Fruit fly (Drosophila melanogaster) whole organism, embryonic: ENCODE results near the gene CG11085.
A peak's percentile ranks its signal among the peaks of the same experiment; 100 is the strongest.

Experiments used
- Adf1 ChIP-seq: fragments of 200-800 bp; sonication (Bioruptor generic); IDR thresholded peaks from 2 replicates; pipeline ENCODE4 v1.3.6; 2022; ENCODE audit warnings: missing biosample characterization, missing genetic modification characterization
- Awh ChIP-seq: fragments of 200-800 bp; sonication (Bioruptor generic); IDR thresholded peaks from 2 replicates; pipeline ENCODE4, ENCODE4 v1.3.6; 2022; ENCODE audit warnings: missing biosample characterization, missing genetic modification characterization
- CG10209 ChIP-seq: fragments of 200-800 bp; sonication (Bioruptor generic); optimal IDR thresholded peaks from 3 replicates; lab custom pipeline; 2017; ENCODE audit warnings: missing biosample characterization, mild to moderate bottlenecking, missing genetic modification characterization, missing genetic modification reagents
- CG11504 ChIP-seq: fragments of 200-800 bp; sonication (Bioruptor generic); optimal IDR thresholded peaks from 3 replicates; lab custom pipeline; 2019; ENCODE audit warnings: missing biosample characterization, mild to moderate bottlenecking, missing genetic modification characterization, moderate library complexity
- CG11560 ChIP-seq: fragments of 200-800 bp; sonication (Bioruptor generic); IDR thresholded peaks from 3 replicates; pipeline ENCODE4 v1.3.6; 2022; ENCODE audit warnings: missing biosample characterization, missing genetic modification characterization
- CG15479 ChIP-seq: fragments of 200-800 bp; sonication (Bioruptor generic); optimal IDR thresholded peaks from 3 replicates; lab custom pipeline; 2019; ENCODE audit warnings: missing biosample characterization, mild to moderate bottlenecking, missing genetic modification characterization, moderate library complexity
- CG15696 ChIP-seq: fragments of 200-800 bp; sonication (Bioruptor generic); optimal IDR thresholded peaks from 2 replicates; lab custom pipeline; 2019; ENCODE audit warnings: missing biosample characterization, mild to moderate bottlenecking, missing genetic modification characterization, moderate library complexity
- CG17328 ChIP-seq: fragments of 200-800 bp; sonication (Bioruptor generic); IDR thresholded peaks from 2 replicates; pipeline ENCODE4 v1.3.6; 2022; ENCODE audit warnings: missing biosample characterization, missing genetic modification characterization
- CG17385 ChIP-seq: fragments of 200-800 bp; sonication (Bioruptor generic); optimal IDR thresholded peaks from 3 replicates; lab custom pipeline; 2018; ENCODE audit warnings: missing biosample characterization, mild to moderate bottlenecking, missing genetic modification characterization
- CG1832 ChIP-seq: fragments of 200-800 bp; sonication (Bioruptor generic); optimal IDR thresholded peaks from 2 replicates; lab custom pipeline; 2017; ENCODE audit warnings: missing biosample characterization, mild to moderate bottlenecking, missing genetic modification characterization, inconsistent platforms
- CG2889 ChIP-seq: fragments of 200-800 bp; sonication (Bioruptor generic); IDR thresholded peaks from 3 replicates; pipeline ENCODE4 v1.3.6; 2022; ENCODE audit warnings: missing biosample characterization, missing genetic modification characterization
- CG31365 ChIP-seq: fragments of 200-800 bp; sonication (Bioruptor generic); optimal IDR thresholded peaks from 2 replicates; lab custom pipeline; 2018; ENCODE audit warnings: missing biosample characterization, mild to moderate bottlenecking, missing genetic modification characterization
- CG3163 ChIP-seq: fragments of 200-800 bp; sonication (Bioruptor generic); optimal IDR thresholded peaks from 3 replicates; lab custom pipeline; 2016; ENCODE audit warnings: missing biosample characterization, missing genetic modification characterization
- CG33213 ChIP-seq: fragments of 200-800 bp; sonication (Bioruptor generic); optimal IDR thresholded peaks from 3 replicates; lab custom pipeline; 2016; ENCODE audit warnings: missing biosample characterization, missing genetic modification characterization
- CG34224 ChIP-seq: fragments of 200-800 bp; sonication (Bioruptor generic); IDR thresholded peaks from 3 replicates; pipeline ENCODE4 v1.3.6; 2022; ENCODE audit warnings: missing biosample characterization, missing genetic modification characterization; ENCODE audit not compliant: partially characterized antibody
- CG3726 ChIP-seq: fragments of 200-800 bp; sonication (Bioruptor generic); IDR thresholded peaks from 3 replicates; pipeline ENCODE4, ENCODE4 v1.3.6; 2022; ENCODE audit warnings: missing biosample characterization, missing genetic modification characterization
- CG5245 ChIP-seq: fragments of 200-800 bp; sonication (Bioruptor generic); optimal IDR thresholded peaks from 3 replicates; lab custom pipeline; 2016; ENCODE audit warnings: missing biosample characterization, missing genetic modification characterization
- CG6791 ChIP-seq: fragments of 200-800 bp; sonication (Bioruptor generic); IDR thresholded peaks from 3 replicates; pipeline ENCODE4 v1.3.6; 2022; ENCODE audit warnings: missing biosample characterization, missing genetic modification characterization; ENCODE audit not compliant: partially characterized antibody
- CG8290 ChIP-seq, 3 experiments: fragments of 200-800 bp; sonication (Bioruptor generic); optimal IDR thresholded peaks; 2 replicates each; lab custom pipeline; 2016 to 2019; ENCODE audit warnings: missing biosample characterization in 3 of 3, missing genetic modification characterization in 3 of 3, mild to moderate bottlenecking in 2 of 3, moderate library complexity in 1 of 3
- CG9215 ChIP-seq: fragments of 200-800 bp; sonication (Bioruptor generic); IDR thresholded peaks from 2 replicates; pipeline ENCODE4 v1.3.6; 2022; ENCODE audit warnings: missing biosample characterization, missing genetic modification characterization
- Dbx ChIP-seq: fragments of 200-800 bp; sonication (Bioruptor generic); IDR thresholded peaks from 3 replicates; pipeline ENCODE4 v1.3.6; 2022; ENCODE audit warnings: missing biosample characterization, missing genetic modification characterization
- Doc2 ChIP-seq: fragments of 200-800 bp; sonication (Bioruptor generic); IDR thresholded peaks from 2 replicates; pipeline ENCODE4 v1.3.6; 2022; ENCODE audit warnings: missing biosample characterization, missing genetic modification characterization
- H15 ChIP-seq: fragments of 200-800 bp; sonication (Bioruptor generic); IDR thresholded peaks from 3 replicates; pipeline ENCODE4 v1.3.6; 2022; ENCODE audit warnings: missing biosample characterization, missing genetic modification characterization
- HHEX ChIP-seq: fragments of 200-800 bp; sonication (Bioruptor generic); optimal IDR thresholded peaks from 3 replicates; lab custom pipeline; 2017; ENCODE audit warnings: missing biosample characterization, mild to moderate bottlenecking, missing genetic modification characterization, missing genetic modification reagents
- HmgZ ChIP-seq: fragments of 200-800 bp; sonication (Bioruptor generic); optimal IDR thresholded peaks from 2 replicates; lab custom pipeline; 2018; ENCODE audit warnings: missing biosample characterization, mild to moderate bottlenecking, missing genetic modification characterization
- Jarid2 ChIP-seq: fragments of 200-800 bp; sonication (Bioruptor generic); optimal IDR thresholded peaks from 3 replicates; lab custom pipeline; 2017; ENCODE audit warnings: mild to moderate bottlenecking, missing biosample characterization, missing genetic modification reagents, missing genetic modification characterization
- PHDP ChIP-seq: fragments of 200-800 bp; sonication (Bioruptor generic); optimal IDR thresholded peaks from 3 replicates; lab custom pipeline; 2018; ENCODE audit warnings: missing biosample characterization, mild to moderate bottlenecking, missing genetic modification characterization, moderate library complexity
- Six4 ChIP-seq: fragments of 200-800 bp; sonication (Bioruptor generic); optimal IDR thresholded peaks from 2 replicates; lab custom pipeline; 2016; ENCODE audit warnings: missing biosample characterization, missing genetic modification characterization
- az2 ChIP-seq: fragments of 200-800 bp; sonication (Bioruptor generic); optimal IDR thresholded peaks from 3 replicates; lab custom pipeline; 2016; ENCODE audit warnings: missing biosample characterization, missing genetic modification characterization
- bab2 ChIP-seq: fragments of 200-800 bp; sonication (Bioruptor generic); optimal IDR thresholded peaks from 2 replicates; lab custom pipeline; 2016; ENCODE audit warnings: missing biosample characterization, missing genetic modification characterization
- bbx ChIP-seq: fragments of 200-800 bp; sonication (Bioruptor generic); IDR thresholded peaks from 2 replicates; pipeline ENCODE4 v1.3.6; 2022; ENCODE audit warnings: missing biosample characterization, missing genetic modification characterization; ENCODE audit not compliant: partially characterized antibody
- btn ChIP-seq: fragments of 200-800 bp; sonication (Bioruptor generic); optimal IDR thresholded peaks from 2 replicates; lab custom pipeline; 2016; ENCODE audit warnings: missing biosample characterization, missing genetic modification characterization
- chm ChIP-seq: fragments of 200-800 bp; sonication (Bioruptor generic); IDR thresholded peaks from 2 replicates; pipeline ENCODE4 v1.3.6; 2022; ENCODE audit warnings: missing biosample characterization, missing genetic modification characterization
- ci ChIP-seq: fragments of 200-800 bp; sonication (Bioruptor generic); IDR thresholded peaks from 3 replicates; pipeline ENCODE4 v1.3.6; 2022; ENCODE audit warnings: missing biosample characterization, missing genetic modification characterization
- crol ChIP-seq: fragments of 200-800 bp; sonication (Bioruptor generic); IDR thresholded peaks from 2 replicates; pipeline ENCODE4 v1.3.6; 2022; ENCODE audit warnings: missing biosample characterization, missing genetic modification characterization
- danr ChIP-seq: fragments of 200-800 bp; sonication (Bioruptor generic); IDR thresholded peaks from 2 replicates; pipeline ENCODE4 v1.3.6; 2022; ENCODE audit warnings: missing biosample characterization, missing genetic modification characterization
- dimm ChIP-seq: fragments of 200-800 bp; sonication (Bioruptor generic); IDR thresholded peaks from 2 replicates; pipeline ENCODE4 v1.3.6; 2022; ENCODE audit warnings: missing biosample characterization, missing genetic modification characterization
- dysf ChIP-seq: fragments of 200-800 bp; sonication (Bioruptor generic); IDR thresholded peaks from 3 replicates; pipeline ENCODE4 v1.3.6; 2022; ENCODE audit warnings: missing biosample characterization, missing genetic modification characterization
- grau ChIP-seq: fragments of 200-800 bp; optimal IDR thresholded peaks from 3 replicates; lab custom pipeline; 2019; ENCODE audit warnings: missing biosample characterization, mild to moderate bottlenecking, missing genetic modification characterization, moderate library complexity
- grn ChIP-seq: fragments of 200-800 bp; sonication (Bioruptor generic); optimal IDR thresholded peaks from 3 replicates; lab custom pipeline; 2017; ENCODE audit warnings: missing biosample characterization, missing genetic modification characterization
- lab ChIP-seq: fragments of 200-800 bp; sonication (Bioruptor generic); optimal IDR thresholded peaks from 3 replicates; lab custom pipeline; 2017; ENCODE audit warnings: missing biosample characterization, missing genetic modification characterization, mild to moderate bottlenecking, moderate library complexity, missing genetic modification reagents
- oc ChIP-seq: fragments of 200-800 bp; sonication (Bioruptor generic); optimal IDR thresholded peaks from 2 replicates; lab custom pipeline; 2018; ENCODE audit warnings: missing biosample characterization, mild to moderate bottlenecking, missing genetic modification characterization, moderate library complexity
- schlank ChIP-seq: fragments of 200-800 bp; sonication (Bioruptor generic); optimal IDR thresholded peaks from 2 replicates; lab custom pipeline; 2018; ENCODE audit warnings: missing biosample characterization, mild to moderate bottlenecking, missing genetic modification characterization
- sisA ChIP-seq: fragments of 200-800 bp; sonication (Bioruptor generic); IDR thresholded peaks from 2 replicates; pipeline ENCODE4 v1.3.6; 2022; ENCODE audit warnings: missing biosample characterization, missing genetic modification characterization
- slp2 ChIP-seq: fragments of 200-800 bp; sonication (Bioruptor generic); optimal IDR thresholded peaks from 2 replicates; lab custom pipeline; 2016; ENCODE audit warnings: missing biosample characterization, missing genetic modification characterization
- sob ChIP-seq: fragments of 200-800 bp; sonication (Bioruptor generic); IDR thresholded peaks from 2 replicates; pipeline ENCODE4 v1.3.6; 2022; ENCODE audit warnings: missing biosample characterization, missing genetic modification characterization
- twi ChIP-seq: fragments of 200-800 bp; optimal IDR thresholded peaks from 2 replicates; lab custom pipeline; 2019; ENCODE audit warnings: missing biosample characterization, mild to moderate bottlenecking, missing genetic modification characterization, moderate library complexity
- vfl ChIP-seq: fragments of 200-800 bp; sonication (Bioruptor generic); optimal IDR thresholded peaks from 2 replicates; lab custom pipeline; 2016; ENCODE audit warnings: missing biosample characterization, missing genetic modification characterization
- wek ChIP-seq: fragments of 200-800 bp; sonication (Bioruptor generic); optimal IDR thresholded peaks from 3 replicates; lab custom pipeline; 2018; ENCODE audit warnings: missing biosample characterization, mild to moderate bottlenecking, missing genetic modification characterization, moderate library complexity

The CG11085 gene

dm6 chrX:12665112-12665795 lies 49.1 kb downstream of the CG11085 start (continued):
- TF ChIP-seq CG1832 (GFP tag; lab: Kevin White, UChicago) (peak; percentile 93), CG10209 (GFP tag; lab: Kevin White, UChicago) (peak; percentile 88), CG3726 (GFP tag; lab: Robert Waterston, UW) (peak; percentile 84; the same call in 1 of the 3 replicates), vfl (GFP tag; lab: Kevin White, UChicago) (peak; percentile 56), btn (GFP tag; lab: Kevin White, UChicago) (no peak), sob (peak; percentile 93), dimm (GFP tag; lab: Robert Waterston, UW) (no peak; the same call in 1 of the 2 replicates), CG34224 (GFP tag; lab: Robert Waterston, UW) (no peak), CG6791 (GFP tag; lab: Robert Waterston, UW) (no peak), Doc2 (GFP tag; lab: Robert Waterston, UW) (peak; percentile 68; the same call in 1 of the 2 replicates), CG31365 (tag; lab: Kevin White, UChicago) (peak; percentile 53), grau (tag; lab: Kevin White, UChicago) (peak; percentile 90), Six4 (GFP tag; lab: Kevin White, UChicago) (peak; percentile 80), dysf (GFP tag; lab: Robert Waterston, UW) (peak; percentile 94), HHEX (peak; percentile 88), twi (tag; lab: Kevin White, UChicago) (peak; percentile 72), lab (peak; percentile 95), ci (GFP tag; lab: Robert Waterston, UW) (peak; percentile 91), CG2889 (GFP tag; lab: Robert Waterston, UW) (peak; percentile 86), slp2 (GFP tag; lab: Kevin White, UChicago) (no peak), CG17385 (GFP tag; lab: Kevin White, UChicago) (peak; percentile 86), schlank (tag; lab: Kevin White, UChicago) (peak; percentile 84), bbx (GFP tag; lab: Robert Waterston, UW) (no peak), CG8290 (GFP tag; optimal IDR thresholded peaks at IDR 0.05; lab: Kevin White, UChicago) (peak; percentile 74), CG8290 (tag; optimal IDR thresholded peaks at IDR 0.05; lab: Kevin White, UChicago) (peak; percentile 74 to 80), CG5245 (peak; percentile 77), grn (GFP tag; lab: Kevin White, UChicago) (peak; percentile 57), danr (GFP tag; lab: Robert Waterston, UW) (peak; percentile 88), CG3163 (GFP tag; lab: Kevin White, UChicago) (no peak), wek (GFP tag; lab: Kevin White, UChicago) (peak; percentile 57), az2 (GFP tag; lab: Kevin White, UChicago) (peak; percentile 86), PHDP (tag; lab: Kevin White, UChicago) (peak; percentile 88), HmgZ (peak; percentile 72), Awh (GFP tag; lab: Robert Waterston, UW) (peak; percentile 91), oc (peak; percentile 71), sisA (GFP tag; lab: Robert Waterston, UW) (peak; percentile 92), CG33213 (GFP tag; lab: Kevin White, UChicago) (peak; percentile 36), CG15696 (tag; lab: Kevin White, UChicago) (peak; percentile 82), CG11560 (peak; percentile 79), chm (GFP tag; lab: Robert Waterston, UW) (peak; percentile 84), CG15479 (GFP tag; lab: Kevin White, UChicago) (peak; percentile 25), CG11504 (tag; lab: Kevin White, UChicago) (peak; percentile 91), CG9215 (GFP tag; lab: Robert Waterston, UW) (no peak; the same call in 1 of the 2 replicates), crol (GFP tag; lab: Robert Waterston, UW) (peak; percentile 97), CG17328 (peak; percentile 95), Jarid2 (peak; percentile 62), Dbx (GFP tag; lab: Robert Waterston, UW) (peak; percentile 88), Adf1 (GFP tag; lab: Robert Waterston, UW) (peak; percentile 76), bab2 (GFP tag; lab: Kevin White, UChicago) (peak; percentile 64), H15 (GFP tag; lab: Robert Waterston, UW) (peak; percentile 88)
